Worm (Caenorhabditis elegans) whole organism, L4 larva: ENCODE results near the gene ocr-4.

Experiments
- ama-1 ChIP-seq: fragments of 150-350 bp; optimal IDR thresholded peaks from 2 replicates; lab custom pipeline; 2014; ENCODE audit warnings: inconsistent platforms, mixed read lengths
- egl-43 ChIP-seq: fragments of 200-800 bp; sonication (Bioruptor generic); IDR thresholded peaks from 2 replicates; pipeline ENCODE4 v1.3.6; 2022; ENCODE audit warnings: missing genetic modification reagents, missing genetic modification characterization, missing compliant biosample characterization
- fkh-10 ChIP-seq: fragments of 150-350 bp; optimal IDR thresholded peaks from 2 replicates; lab custom pipeline; 2014; ENCODE audit warnings: missing biosample characterization, missing genetic modification reagents, missing genetic modification characterization
- nhr-102 ChIP-seq: sonication (generic microtip); optimal IDR thresholded peaks from 2 replicates; lab custom pipeline; 2016; ENCODE audit warnings: mild to moderate bottlenecking, missing genetic modification characterization, moderate library complexity, missing compliant biosample characterization
- nhr-28 ChIP-seq: fragments of 150-350 bp; optimal IDR thresholded peaks from 2 replicates; lab custom pipeline; 2014; ENCODE audit warnings: missing biosample characterization, missing genetic modification characterization
- nhr-77 ChIP-seq: fragments of 150-350 bp; optimal IDR thresholded peaks from 2 replicates; lab custom pipeline; 2014; ENCODE audit warnings: missing biosample characterization, missing genetic modification characterization
- snpc-4 ChIP-seq: fragments of 150-350 bp; optimal IDR thresholded peaks from 2 replicates; lab custom pipeline; 2014; ENCODE audit warnings: missing biosample characterization, missing genetic modification characterization

DNA sequence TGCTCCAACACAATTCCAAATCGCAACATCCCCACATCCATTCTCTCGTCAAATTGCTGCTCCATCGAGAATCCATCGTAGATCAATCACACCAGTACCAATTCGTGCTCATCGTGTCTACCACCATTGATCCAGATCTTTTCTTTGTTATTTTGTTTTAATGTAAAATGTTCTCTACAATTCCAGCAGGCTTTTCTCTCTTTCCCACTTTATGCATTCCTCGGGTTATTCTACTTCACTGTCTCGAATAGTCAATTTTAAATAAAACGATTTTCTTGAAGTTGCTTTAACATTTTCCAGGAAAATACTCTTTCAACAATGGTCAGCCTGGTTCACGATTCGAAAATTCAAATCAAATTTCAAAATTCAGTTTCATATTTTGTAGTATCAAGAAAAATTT lies 49.6 kb downstream of the ocr-4 start, which contains the start of gene C06E4.1:
- TF ChIP-seq egl-43 (no peak), fkh-10 (GFP tag; lab: Kevin White, UChicago) (no peak), nhr-28 (tag; lab: Kevin White, UChicago) (no peak), nhr-77 (tag; lab: Kevin White, UChicago) (no peak), snpc-4 (tag; lab: Kevin White, UChicago) (no peak), nhr-102 (tag; lab: Kevin White, UChicago) (no peak), ama-1 (lab: Kevin White, UChicago) (no peak)
